Worm (Caenorhabditis elegans): Measurements from ENCODE around the gene rbd-1.

DNA sequence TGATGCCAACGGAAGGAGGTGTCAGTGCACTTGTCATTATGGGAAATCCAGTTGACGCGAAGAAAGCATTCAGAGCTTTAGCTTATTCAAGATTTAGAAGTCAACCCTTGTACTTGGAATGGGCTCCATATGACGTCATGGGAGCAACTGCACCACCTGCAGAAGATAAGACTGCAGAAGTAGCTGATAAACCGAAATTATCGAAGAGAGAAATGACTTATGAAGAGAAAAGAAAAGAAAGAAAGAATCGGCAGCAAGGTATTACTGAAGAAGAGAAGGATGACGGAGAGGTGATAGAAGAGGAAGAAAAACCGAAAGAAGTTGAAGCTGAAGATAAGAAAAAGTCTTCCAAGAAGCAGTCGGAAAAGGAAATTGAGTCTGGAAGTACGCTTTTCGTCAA lies 3.4 kb downstream of the rbd-1 start:
- TF ChIP-seq pqm-1 (tag; optimal IDR thresholded peaks at IDR 0.05) (peak; percentile 13), ceh-82 (tag; optimal IDR thresholded peaks at IDR 0.05) (no peak), nhr-43 (tag; optimal IDR thresholded peaks at IDR 0.05; ENCODE audit: poor library complexity, severe bottlenecking) (no peak), nhr-76 (tag; optimal IDR thresholded peaks at IDR 0.05) (no peak), fkh-10 (GFP tag; optimal IDR thresholded peaks at IDR 0.05) (no peak), ceh-28 (tag; optimal IDR thresholded peaks at IDR 0.05) (no peak), skn-1 (tag; optimal IDR thresholded peaks at IDR 0.05) (no peak), ama-1 (optimal IDR thresholded peaks at IDR 0.05) (no peak), nhr-25 (tag; optimal IDR thresholded peaks at IDR 0.05) (no peak)
